Worm (Caenorhabditis elegans) whole organism, mixed stage, embryonic: Measurements from ENCODE around the gene srsx-31.

ENCODE experiments used
- ceh-39 ChIP-seq: fragments of 150-350 bp; optimal IDR thresholded peaks from 2 replicates; lab custom pipeline; 2014; ENCODE audit warnings: missing biosample characterization, missing genetic modification characterization
- ces-1 ChIP-seq: fragments of 150-350 bp; optimal IDR thresholded peaks from 2 replicates; lab custom pipeline; 2014; ENCODE audit warnings: missing biosample characterization, missing genetic modification reagents, missing genetic modification characterization
- lin-32 ChIP-seq: fragments of 200-800 bp; sonication (Bioruptor generic); optimal IDR thresholded peaks from 2 replicates; lab custom pipeline; 2018; ENCODE audit warnings: mild to moderate bottlenecking, missing genetic modification characterization, missing compliant biosample characterization
- lsy-2 ChIP-seq: fragments of 150-350 bp; optimal IDR thresholded peaks from 2 replicates; lab custom pipeline; 2014; ENCODE audit warnings: missing biosample characterization, missing genetic modification characterization
- nhr-76 ChIP-seq: sonication (generic microtip); optimal IDR thresholded peaks from 2 replicates; lab custom pipeline; 2017; ENCODE audit warnings: missing biosample characterization, missing genetic modification characterization
- sptf-1 ChIP-seq: sonication (generic microtip); optimal IDR thresholded peaks from 2 replicates; lab custom pipeline; 2017; ENCODE audit warnings: mild to moderate bottlenecking, missing genetic modification characterization, moderate library complexity, missing compliant biosample characterization
- unc-39 ChIP-seq: fragments of 150-350 bp; optimal IDR thresholded peaks from 2 replicates; lab custom pipeline; 2014; ENCODE audit warnings: missing biosample characterization, missing genetic modification characterization
- unc-62 ChIP-seq: fragments of 150-350 bp; optimal IDR thresholded peaks from 2 replicates; lab custom pipeline; 2014; ENCODE audit warnings: missing biosample characterization, missing genetic modification reagents, missing genetic modification characterization
- ztf-11 ChIP-seq: fragments of 150-350 bp; optimal IDR thresholded peaks from 2 replicates; lab custom pipeline; 2014; ENCODE audit warnings: missing biosample characterization, missing genetic modification characterization

- no peak for TF ChIP-seq sptf-1 (tag; lab: Kevin White, UChicago)
- TF ChIP-seq nhr-76 (tag; lab: Kevin White, UChicago), result no peak
- no peak for TF ChIP-seq ceh-39 (tag; lab: Kevin White, UChicago)
- TF ChIP-seq lin-32 (GFP tag; lab: Kevin White, UChicago), result no peak
- TF ChIP-seq ces-1 (GFP tag; lab: Kevin White, UChicago), result peak; percentile 19
- TF ChIP-seq ztf-11 (tag; lab: Kevin White, UChicago), result no peak
- TF ChIP-seq unc-39 (tag; lab: Kevin White, UChicago), result no peak
- TF ChIP-seq unc-62 (GFP tag; lab: Kevin White, UChicago), result no peak
- TF ChIP-seq lsy-2 (tag; lab: Kevin White, UChicago), result no peak
These were observed 45.3 kb downstream of the srsx-31 start for ce11 chrV:11209452-11210188.
